Worm (Caenorhabditis elegans): ENCODE results near the gene clk-1.

The clk-1 gene

DNA sequence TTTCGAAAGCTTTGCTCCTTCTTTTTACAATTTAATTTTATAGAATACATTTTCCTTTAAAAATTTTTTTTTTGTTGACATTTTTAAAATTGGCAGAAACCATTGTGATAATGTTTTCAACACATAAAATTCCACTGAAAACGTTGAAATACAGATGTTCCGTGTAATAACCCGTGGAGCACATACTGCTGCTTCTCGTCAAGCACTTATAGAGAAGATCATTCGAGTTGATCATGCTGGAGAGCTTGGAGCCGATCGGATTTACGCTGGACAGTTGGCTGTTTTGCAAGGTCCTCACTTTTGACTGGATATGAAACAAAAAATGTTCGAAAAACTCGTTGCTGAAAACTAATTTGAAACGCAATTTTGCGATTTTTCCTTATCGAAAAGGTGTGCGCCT lies at the start of gene clk-1:
TSS of gene clk-1 (plus strand) at position 155 of the 400 bp plus-strand sequence.
- TF ChIP-seq dao-5 (tag; optimal IDR thresholded peaks at IDR 0.05) (no peak), W03F9.2 (tag; optimal IDR thresholded peaks at IDR 0.05) (no peak)

ce11 chrIII:5228839-5229238 lies 48.9 kb upstream of the clk-1 start:
- TF ChIP-seq dao-5 (tag; optimal IDR thresholded peaks at IDR 0.05) (no peak), him-1 (tag; optimal IDR thresholded peaks at IDR 0.05) (no peak), W03F9.2 (tag; optimal IDR thresholded peaks at IDR 0.05) (no peak)

DNA sequence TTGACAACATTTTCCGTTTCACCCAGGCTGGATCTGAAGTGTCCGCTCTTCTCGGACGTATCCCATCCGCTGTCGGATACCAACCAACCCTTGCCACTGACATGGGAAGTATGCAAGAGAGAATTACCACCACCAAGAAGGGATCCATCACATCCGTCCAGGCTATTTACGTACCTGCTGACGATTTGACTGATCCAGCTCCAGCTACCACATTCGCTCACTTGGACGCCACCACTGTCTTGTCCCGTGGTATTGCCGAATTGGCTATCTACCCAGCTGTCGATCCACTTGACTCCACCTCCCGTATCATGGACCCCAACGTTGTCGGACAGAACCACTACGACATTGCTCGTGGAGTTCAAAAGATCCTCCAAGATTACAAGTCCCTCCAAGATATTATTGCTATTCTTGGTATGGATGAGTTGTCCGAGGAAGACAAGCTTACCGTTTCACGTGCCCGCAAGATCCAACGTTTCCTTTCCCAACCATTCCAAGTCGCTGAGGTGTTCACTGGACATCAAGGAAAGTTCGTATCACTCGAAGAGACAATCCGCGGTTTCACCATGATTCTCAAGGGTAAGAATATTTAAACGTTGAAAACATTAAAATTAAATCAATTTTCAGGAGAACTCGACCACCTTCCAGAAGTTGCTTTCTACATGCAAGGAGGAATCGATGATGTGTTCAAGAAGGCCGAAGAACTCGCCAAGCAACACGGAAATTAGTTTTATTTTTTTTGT lies 48.0 kb upstream of the clk-1 start:
- TF ChIP-seq W03F9.2 (tag; optimal IDR thresholded peaks at IDR 0.05) (no peak), him-1 (tag; optimal IDR thresholded peaks at IDR 0.05) (no peak), dao-5 (tag; optimal IDR thresholded peaks at IDR 0.05) (no peak)

DNA sequence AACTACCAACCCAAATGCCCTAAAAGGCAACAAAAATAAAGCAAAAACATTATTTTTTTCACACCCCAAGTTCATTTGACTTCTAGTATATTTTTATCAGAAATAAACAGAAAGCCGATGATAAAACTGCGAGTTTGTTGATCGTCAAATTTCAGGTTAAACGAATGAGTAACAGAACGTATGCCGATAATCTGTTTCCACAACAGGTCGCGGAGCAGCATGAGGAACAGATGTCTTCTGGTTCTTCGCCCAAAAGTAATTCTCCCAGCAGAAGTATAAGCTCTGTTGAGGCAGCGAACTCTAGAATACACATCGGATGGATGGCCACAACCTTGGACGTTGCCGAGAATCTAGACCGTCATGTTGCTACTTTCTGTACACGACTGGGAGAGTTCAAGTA lies 47.3 kb upstream of the clk-1 start, which contains the start of gene prmt-5:
TSS of gene prmt-5 (plus strand) at position 141 of the 400 bp plus-strand sequence.
- TF ChIP-seq him-1 (tag; optimal IDR thresholded peaks at IDR 0.05) (no peak), W03F9.2 (tag; optimal IDR thresholded peaks at IDR 0.05) (no peak), dao-5 (tag; optimal IDR thresholded peaks at IDR 0.05) (no peak)

- no peak for TF ChIP-seq dao-5 (tag; optimal IDR thresholded peaks at IDR 0.05)
- no peak for TF ChIP-seq him-1 (tag; optimal IDR thresholded peaks at IDR 0.05)
- no peak for TF ChIP-seq W03F9.2 (tag; optimal IDR thresholded peaks at IDR 0.05)
These were observed 44.6 kb upstream of the clk-1 start for ce11 chrIII:5233140-5233539.

DNA sequence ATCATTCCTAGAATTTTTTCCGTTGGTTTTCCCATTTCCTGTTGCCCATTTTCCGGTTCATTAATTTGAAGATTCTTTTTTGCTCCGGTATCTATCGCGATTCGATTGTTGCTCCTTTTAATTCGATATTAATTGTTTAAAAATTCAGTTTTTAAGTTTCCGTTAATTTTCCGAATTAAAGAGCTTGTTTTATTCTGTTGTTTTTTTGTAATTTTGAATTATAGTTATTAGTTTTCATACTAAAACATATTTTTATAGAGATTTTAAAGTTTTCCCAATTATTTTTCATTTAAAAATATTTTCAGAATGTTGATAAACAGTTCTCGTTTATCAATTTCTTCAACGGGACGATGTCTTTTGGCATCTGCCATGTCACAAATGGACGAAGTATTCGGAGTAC lies 43.4 kb upstream of the clk-1 start, which contains the start of gene mrps-26:
TSS of gene mrps-26 (plus strand) at position 301 of the 400 bp plus-strand sequence.
- no peak for TF ChIP-seq him-1 (tag; optimal IDR thresholded peaks at IDR 0.05)
- no peak for TF ChIP-seq W03F9.2 (tag; optimal IDR thresholded peaks at IDR 0.05)
- no peak for TF ChIP-seq dao-5 (tag; optimal IDR thresholded peaks at IDR 0.05)

DNA sequence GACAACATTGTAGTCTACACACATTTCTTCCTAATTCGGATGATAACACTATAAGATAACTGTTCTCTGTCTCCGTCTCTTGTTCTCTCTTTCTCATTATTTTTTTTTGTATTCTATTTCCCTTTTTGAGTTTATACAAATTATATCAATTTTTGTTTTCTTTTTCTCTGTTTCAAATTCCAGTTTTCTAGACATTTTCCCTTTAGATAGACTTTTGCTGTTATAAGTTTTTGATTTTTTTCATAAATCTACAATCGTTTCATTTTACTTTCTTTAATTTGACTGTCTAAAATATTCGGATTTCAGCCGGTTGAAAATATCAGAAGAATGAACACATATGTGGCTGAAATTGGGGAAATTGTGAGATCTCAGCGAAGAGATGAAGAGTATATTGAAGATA lies 41.6 kb upstream of the clk-1 start, which contains the start of gene prx-10:
TSS of gene prx-10 (plus strand) at position 301 of the 400 bp plus-strand sequence.
- TF ChIP-seq him-1 (tag; optimal IDR thresholded peaks at IDR 0.05) (no peak), dao-5 (tag; optimal IDR thresholded peaks at IDR 0.05) (no peak), W03F9.2 (tag; optimal IDR thresholded peaks at IDR 0.05) (no peak)

DNA sequence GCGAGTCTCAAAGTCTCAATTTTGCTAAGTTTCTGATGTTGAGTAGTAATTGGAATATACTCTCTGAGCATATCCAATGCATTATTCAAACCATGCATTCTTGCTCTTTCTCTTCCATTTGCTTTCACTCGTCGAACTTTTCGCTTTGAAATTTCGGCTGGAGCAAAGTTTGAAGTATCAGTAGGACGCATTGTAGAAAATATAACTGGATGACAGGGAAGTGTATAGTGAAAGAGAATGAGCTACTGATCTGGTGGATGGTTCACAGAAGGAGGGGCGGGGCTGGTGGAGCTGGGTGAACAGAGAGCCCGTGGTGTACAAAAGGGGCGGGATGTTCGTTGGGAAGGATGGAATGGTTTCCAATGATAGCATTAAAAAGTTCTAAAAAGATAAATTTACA lies 35.8 kb upstream of the clk-1 start:
- no peak for TF ChIP-seq W03F9.2 (tag; optimal IDR thresholded peaks at IDR 0.05)
- TF ChIP-seq him-1 (tag; optimal IDR thresholded peaks at IDR 0.05): no peak

DNA sequence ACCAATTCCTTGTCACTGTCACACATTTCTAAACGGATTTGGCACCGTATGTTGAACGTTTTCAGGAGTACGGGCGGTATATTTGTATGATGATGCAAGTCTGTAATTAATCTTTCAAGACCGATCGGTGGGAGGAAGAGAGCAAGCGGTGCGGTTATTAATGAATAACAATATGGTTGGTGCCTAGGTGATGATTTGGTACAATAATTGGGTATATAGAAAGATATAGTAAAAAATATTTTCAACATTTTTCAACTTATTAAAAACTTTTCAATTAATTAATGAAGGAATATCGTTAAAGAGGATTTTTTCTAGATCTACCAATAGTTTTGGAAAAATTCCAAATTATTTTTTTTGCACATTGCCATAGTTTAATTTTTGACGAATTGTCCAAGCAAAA lies 33.2 kb upstream of the clk-1 start, which contains the start of gene cnd-1:
TSS of gene cnd-1 (minus strand) at position 101 of the 400 bp plus-strand sequence.
- TF ChIP-seq dao-5 (tag; optimal IDR thresholded peaks at IDR 0.05): no peak

DNA sequence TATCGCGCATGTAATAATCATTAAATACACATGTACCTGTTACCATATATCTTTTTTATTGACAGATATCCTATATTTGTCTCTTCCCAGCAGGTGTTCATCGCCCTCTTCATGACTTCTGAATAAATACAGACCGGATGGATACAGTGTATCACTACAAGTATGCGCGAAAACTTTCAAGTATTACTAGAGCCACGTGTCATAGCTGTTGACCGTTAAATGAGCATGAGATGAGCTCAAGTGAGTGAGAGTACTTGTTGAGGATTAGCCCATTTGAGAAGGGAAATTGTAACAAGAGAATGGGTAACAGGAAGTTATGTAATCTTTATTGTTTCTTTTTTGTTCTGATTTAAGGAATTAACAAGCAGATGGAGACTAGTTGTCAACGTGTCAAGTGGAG lies 32.6 kb upstream of the clk-1 start:
- TF ChIP-seq W03F9.2 (tag; optimal IDR thresholded peaks at IDR 0.05): no peak
- no peak for TF ChIP-seq dao-5 (tag; optimal IDR thresholded peaks at IDR 0.05)
- no peak for TF ChIP-seq him-1 (tag; optimal IDR thresholded peaks at IDR 0.05)

DNA sequence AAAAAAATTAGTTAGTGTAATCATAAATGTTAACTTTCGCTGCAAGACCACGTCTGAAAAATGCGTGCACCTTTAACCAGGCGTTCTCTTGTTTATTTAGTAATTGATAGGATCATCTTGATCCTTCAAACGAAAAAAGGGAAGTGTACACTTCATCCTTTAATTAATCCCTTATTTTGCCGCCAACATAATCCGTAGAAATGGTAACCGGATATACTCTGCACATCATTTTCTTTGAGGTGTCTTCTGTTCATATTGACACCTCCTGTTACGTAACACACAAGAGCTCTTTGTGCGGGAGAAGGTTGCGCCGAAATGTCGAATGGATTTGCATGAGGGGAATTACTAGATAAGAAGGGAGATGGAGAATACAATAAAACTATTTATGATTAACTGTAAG lies 29.0 kb upstream of the clk-1 start:
- TF ChIP-seq W03F9.2 (tag; optimal IDR thresholded peaks at IDR 0.05) (no peak), dao-5 (tag; optimal IDR thresholded peaks at IDR 0.05) (no peak), him-1 (tag; optimal IDR thresholded peaks at IDR 0.05) (no peak)

ce11 chrIII:5254108-5254507 lies 23.6 kb upstream of the clk-1 start, which contains the start of the genes sumv-1 and gop-1:
Gene sumv-1 (minus strand): TSS chrIII:5254187.
Gene gop-1 (plus strand): TSS chrIII:5254438.
- TF ChIP-seq him-1 (tag; optimal IDR thresholded peaks at IDR 0.05): no peak
- no peak for TF ChIP-seq dao-5 (tag; optimal IDR thresholded peaks at IDR 0.05)
- no peak for TF ChIP-seq W03F9.2 (tag; optimal IDR thresholded peaks at IDR 0.05)

ce11 chrIII:5258918-5259317 lies 18.8 kb upstream of the clk-1 start, which contains the start of gene gop-2:
Gene gop-2 (plus strand): TSS chrIII:5259023.
- TF ChIP-seq him-1 (tag; optimal IDR thresholded peaks at IDR 0.05): no peak
- TF ChIP-seq dao-5 (tag; optimal IDR thresholded peaks at IDR 0.05): no peak
- TF ChIP-seq W03F9.2 (tag; optimal IDR thresholded peaks at IDR 0.05): no peak

DNA sequence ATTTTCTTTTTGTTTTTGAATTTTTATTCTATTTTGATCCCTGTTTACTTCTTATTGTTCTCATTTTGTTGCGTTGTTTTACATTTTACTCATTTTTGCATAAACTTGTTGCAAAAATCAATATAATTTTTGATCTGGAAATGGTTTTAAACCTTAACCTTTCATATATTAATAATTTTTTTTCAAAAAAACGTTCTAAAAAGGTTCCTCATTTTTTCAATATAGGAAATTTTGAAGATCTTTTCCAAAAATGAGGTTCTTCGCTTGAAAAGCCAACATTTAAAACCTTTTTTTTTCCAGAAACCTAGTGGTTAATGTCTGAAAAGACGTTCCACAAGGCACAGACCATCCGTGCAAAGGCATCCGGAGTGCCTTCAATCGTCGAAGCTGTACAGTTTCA lies 17.3 kb upstream of the clk-1 start, which contains the start of gene gop-3:
TSS of gene gop-3 (plus strand) at position 301 of the 400 bp plus-strand sequence.
- TF ChIP-seq him-1 (tag; optimal IDR thresholded peaks at IDR 0.05): no peak
- TF ChIP-seq W03F9.2 (tag; optimal IDR thresholded peaks at IDR 0.05): no peak
- no peak for TF ChIP-seq dao-5 (tag; optimal IDR thresholded peaks at IDR 0.05)

Data from whole organism, L4/young adult.